Fruit fly (Drosophila melanogaster) whole organism, embryonic: Measurements from ENCODE around the gene CG31445.
A peak's percentile ranks its signal among the peaks of the same experiment; 100 is the strongest.

Experiments used
- Aef1 ChIP-seq: fragments of 200-800 bp; sonication (Bioruptor generic); IDR thresholded peaks from 3 replicates; pipeline ENCODE4 v1.3.6; 2022; ENCODE audit warnings: missing biosample characterization, missing genetic modification characterization
- CG10147 ChIP-seq: fragments of 200-800 bp; sonication (Bioruptor generic); optimal IDR thresholded peaks from 2 replicates; lab custom pipeline; 2019; ENCODE audit warnings: missing biosample characterization, mild to moderate bottlenecking, missing genetic modification characterization, moderate library complexity
- CG10366 ChIP-seq: fragments of 200-800 bp; sonication (Bioruptor generic); IDR thresholded peaks from 2 replicates; pipeline ENCODE4 v1.3.6; 2022; ENCODE audit warnings: missing biosample characterization, missing genetic modification characterization
- CG11093 ChIP-seq: fragments of 200-800 bp; sonication (Bioruptor generic); IDR thresholded peaks from 3 replicates; pipeline ENCODE4 v1.3.6; 2022; ENCODE audit warnings: missing biosample characterization, missing genetic modification characterization
- CG12769 ChIP-seq: fragments of 200-800 bp; sonication (Bioruptor generic); optimal IDR thresholded peaks from 2 replicates; lab custom pipeline; 2019; ENCODE audit warnings: missing biosample characterization, mild to moderate bottlenecking, missing genetic modification characterization, moderate library complexity
- CG12942 ChIP-seq: fragments of 200-800 bp; sonication (Bioruptor generic); optimal IDR thresholded peaks from 3 replicates; lab custom pipeline; 2016; ENCODE audit warnings: missing biosample characterization, missing genetic modification characterization
- CG1602 ChIP-seq: fragments of 200-800 bp; sonication (Bioruptor generic); optimal IDR thresholded peaks from 3 replicates; lab custom pipeline; 2016; ENCODE audit warnings: missing biosample characterization, missing genetic modification characterization
- CG31365 ChIP-seq: fragments of 200-800 bp; sonication (Bioruptor generic); optimal IDR thresholded peaks from 2 replicates; lab custom pipeline; 2018; ENCODE audit warnings: missing biosample characterization, mild to moderate bottlenecking, missing genetic modification characterization
- CG4404 ChIP-seq: fragments of 200-800 bp; sonication (Bioruptor generic); IDR thresholded peaks from 2 replicates; pipeline ENCODE4 v1.3.6; 2022; ENCODE audit warnings: missing biosample characterization, missing genetic modification characterization
- CG5245 ChIP-seq: fragments of 200-800 bp; sonication (Bioruptor generic); optimal IDR thresholded peaks from 3 replicates; lab custom pipeline; 2016; ENCODE audit warnings: missing biosample characterization, missing genetic modification characterization
- CG6689 ChIP-seq: fragments of 200-800 bp; sonication (Bioruptor generic); IDR thresholded peaks from 2 replicates; pipeline ENCODE4 v1.3.6; 2022; ENCODE audit warnings: missing biosample characterization, missing genetic modification characterization
- CG6791 ChIP-seq: fragments of 200-800 bp; sonication (Bioruptor generic); IDR thresholded peaks from 3 replicates; pipeline ENCODE4 v1.3.6; 2022; ENCODE audit warnings: missing biosample characterization, missing genetic modification characterization; ENCODE audit not compliant: partially characterized antibody
- CG7357 ChIP-seq: fragments of 200-800 bp; sonication (Bioruptor generic); IDR thresholded peaks from 3 replicates; pipeline ENCODE4 v1.3.6; 2022; ENCODE audit warnings: missing biosample characterization, missing genetic modification characterization
- CG7556 ChIP-seq: fragments of 200-800 bp; sonication (Bioruptor generic); optimal IDR thresholded peaks from 2 replicates; lab custom pipeline; 2017; ENCODE audit warnings: missing biosample characterization, mild to moderate bottlenecking, missing genetic modification characterization
- CG7745 ChIP-seq: fragments of 200-800 bp; sonication (Bioruptor generic); optimal IDR thresholded peaks from 2 replicates; lab custom pipeline; 2018; ENCODE audit warnings: missing biosample characterization, mild to moderate bottlenecking, missing genetic modification characterization, moderate library complexity
- CG8089 ChIP-seq: fragments of 200-800 bp; sonication (Bioruptor generic); optimal IDR thresholded peaks from 3 replicates; lab custom pipeline; 2016; ENCODE audit warnings: missing biosample characterization, missing genetic modification characterization
- CG8290 ChIP-seq, 3 experiments: fragments of 200-800 bp; sonication (Bioruptor generic); optimal IDR thresholded peaks; 2 replicates each; lab custom pipeline; 2016 to 2019; ENCODE audit warnings: missing biosample characterization in 3 of 3, missing genetic modification characterization in 3 of 3, mild to moderate bottlenecking in 2 of 3, moderate library complexity in 1 of 3
- Chrac-16 ChIP-seq: fragments of 200-800 bp; sonication (Bioruptor generic); optimal IDR thresholded peaks from 3 replicates; lab custom pipeline; 2016; ENCODE audit warnings: missing biosample characterization, missing genetic modification characterization
- D19A ChIP-seq: fragments of 200-800 bp; optimal IDR thresholded peaks from 3 replicates; lab custom pipeline; 2019; ENCODE audit warnings: missing biosample characterization, mild to moderate bottlenecking, missing genetic modification characterization, moderate library complexity
- Ets65A ChIP-seq: fragments of 200-800 bp; sonication (Bioruptor generic); peaks from one replicate; lab custom pipeline; 2016; ENCODE audit warnings: missing biosample characterization, missing genetic modification characterization
- Hr51 ChIP-seq, 2 experiments: fragments of 200-800 bp; sonication (Bioruptor generic); optimal IDR thresholded peaks; 2 replicates in 1 of 2; 3 replicates in 1 of 2; lab custom pipeline; 2016 to 2018; ENCODE audit warnings: missing biosample characterization in 2 of 2, missing genetic modification characterization in 2 of 2, mild to moderate bottlenecking in 1 of 2, moderate library complexity in 1 of 2
- Kr ChIP-seq: fragments of 200-800 bp; sonication (Bioruptor generic); optimal IDR thresholded peaks from 2 replicates; lab custom pipeline; 2017; ENCODE audit warnings: missing biosample characterization, mild to moderate bottlenecking, missing genetic modification characterization
- Med ChIP-seq: fragments of 200-800 bp; sonication (Bioruptor generic); peaks from one replicate; lab custom pipeline; 2016; ENCODE audit warnings: missing biosample characterization, missing genetic modification characterization, mild to moderate bottlenecking, inconsistent platforms, moderate library complexity
- NC2α ChIP-seq: fragments of 200-800 bp; sonication (Bioruptor generic); optimal IDR thresholded peaks from 2 replicates; lab custom pipeline; 2016; ENCODE audit warnings: missing biosample characterization, missing genetic modification characterization
- NK7.1 ChIP-seq: fragments of 200-800 bp; sonication (Bioruptor generic); optimal IDR thresholded peaks from 3 replicates; lab custom pipeline; 2016; ENCODE audit warnings: missing biosample characterization, missing genetic modification characterization
- Nf-YA ChIP-seq: fragments of 200-800 bp; sonication (Bioruptor generic); IDR thresholded peaks from 2 replicates; pipeline ENCODE4 v1.3.6; 2022; ENCODE audit warnings: missing biosample characterization, missing genetic modification characterization
- Optix ChIP-seq: fragments of 200-800 bp; sonication (Bioruptor generic); IDR thresholded peaks from 3 replicates; pipeline ENCODE4 v1.3.6; 2022; ENCODE audit warnings: missing biosample characterization, missing genetic modification characterization
- Sry-β ChIP-seq: fragments of 200-800 bp; sonication (Bioruptor generic); optimal IDR thresholded peaks from 2 replicates; lab custom pipeline; 2018; ENCODE audit warnings: missing biosample characterization, mild to moderate bottlenecking, missing genetic modification characterization, moderate library complexity
- Ssrp ChIP-seq: fragments of 200-800 bp; sonication (Bioruptor generic); optimal IDR thresholded peaks from 2 replicates; lab custom pipeline; 2018; ENCODE audit warnings: missing biosample characterization, mild to moderate bottlenecking, missing genetic modification characterization, moderate library complexity
- al ChIP-seq: fragments of 200-800 bp; sonication (Bioruptor generic); IDR thresholded peaks from 2 replicates; pipeline ENCODE4 v1.3.6; 2022; ENCODE audit warnings: missing biosample characterization, missing genetic modification characterization
- ara ChIP-seq: fragments of 200-800 bp; sonication (Bioruptor generic); IDR thresholded peaks from 2 replicates; pipeline ENCODE4 v1.3.6; 2022; ENCODE audit warnings: missing biosample characterization, missing genetic modification characterization
- bab2 ChIP-seq: fragments of 200-800 bp; sonication (Bioruptor generic); optimal IDR thresholded peaks from 2 replicates; lab custom pipeline; 2016; ENCODE audit warnings: missing biosample characterization, missing genetic modification characterization
- bcd ChIP-seq: fragments of 200-800 bp; sonication (Bioruptor generic); optimal IDR thresholded peaks from 2 replicates; lab custom pipeline; 2017; ENCODE audit warnings: missing biosample characterization, mild to moderate bottlenecking, missing genetic modification characterization
- bowl ChIP-seq: fragments of 200-800 bp; sonication (Bioruptor generic); IDR thresholded peaks from 2 replicates; pipeline ENCODE4 v1.3.6; 2022; ENCODE audit warnings: missing biosample characterization, missing genetic modification characterization
- crol ChIP-seq: fragments of 200-800 bp; sonication (Bioruptor generic); IDR thresholded peaks from 2 replicates; pipeline ENCODE4 v1.3.6; 2022; ENCODE audit warnings: missing biosample characterization, missing genetic modification characterization
- dan ChIP-seq: fragments of 200-800 bp; sonication (Bioruptor generic); IDR thresholded peaks from 2 replicates; pipeline ENCODE4 v1.3.6; 2022; ENCODE audit warnings: missing biosample characterization, missing genetic modification characterization
- ems ChIP-seq: fragments of 200-800 bp; sonication (Bioruptor generic); optimal IDR thresholded peaks from 3 replicates; lab custom pipeline; 2016; ENCODE audit warnings: missing biosample characterization, missing genetic modification characterization
- fd64A ChIP-seq: fragments of 200-800 bp; sonication (Bioruptor generic); optimal IDR thresholded peaks from 3 replicates; lab custom pipeline; 2018; ENCODE audit warnings: missing biosample characterization, mild to moderate bottlenecking, missing genetic modification characterization
- gcm ChIP-seq: fragments of 200-800 bp; sonication (Bioruptor generic); optimal IDR thresholded peaks from 2 replicates; lab custom pipeline; 2019; ENCODE audit warnings: missing biosample characterization, mild to moderate bottlenecking, missing genetic modification characterization, moderate library complexity
- kah ChIP-seq: fragments of 200-800 bp; sonication (Bioruptor generic); optimal IDR thresholded peaks from 2 replicates; lab custom pipeline; 2018; ENCODE audit warnings: missing biosample characterization, mild to moderate bottlenecking, missing genetic modification characterization
- kay ChIP-seq: fragments of 200-800 bp; sonication (Bioruptor generic); optimal IDR thresholded peaks from 2 replicates; lab custom pipeline; 2016; ENCODE audit warnings: missing biosample characterization, missing genetic modification characterization
- klu ChIP-seq: fragments of 200-800 bp; sonication (Bioruptor generic); IDR thresholded peaks from 2 replicates; pipeline ENCODE4 v1.3.6; 2022; ENCODE audit warnings: missing biosample characterization, missing genetic modification characterization
- knrl ChIP-seq: fragments of 200-800 bp; sonication (Bioruptor generic); IDR thresholded peaks from 3 replicates; pipeline ENCODE4 v1.3.6; 2022; ENCODE audit warnings: missing biosample characterization, missing genetic modification characterization; ENCODE audit not compliant: partially characterized antibody
- mam ChIP-seq: fragments of 200-800 bp; sonication (Bioruptor generic); optimal IDR thresholded peaks from 3 replicates; lab custom pipeline; 2016; ENCODE audit warnings: missing biosample characterization, missing genetic modification characterization
- nerfin-1 ChIP-seq: fragments of 200-800 bp; sonication (Bioruptor generic); optimal IDR thresholded peaks from 3 replicates; lab custom pipeline; 2019; ENCODE audit warnings: missing biosample characterization, mild to moderate bottlenecking, missing genetic modification characterization, moderate library complexity
- odd ChIP-seq: fragments of 200-800 bp; sonication (Bioruptor generic); optimal IDR thresholded peaks from 2 replicates; lab custom pipeline; 2017; ENCODE audit warnings: missing biosample characterization, mild to moderate bottlenecking, missing genetic modification characterization
- pan ChIP-seq, 4 experiments: fragments of >200 bp in 3 of 4; fragments of 200-800 bp in 1 of 4; sonication (Bioruptor generic) in 1 of 4; optimal IDR thresholded peaks in 3 of 4; IDR thresholded peaks in 1 of 4; 2 replicates each; pipeline versions ENCODE4 v1.3.6 to Lab custom; 2017 to 2022; ENCODE audit warnings: missing biosample characterization in 2 of 4, missing genetic modification characterization in 2 of 4, mixed read lengths in 1 of 4
- pita ChIP-seq: fragments of 200-800 bp; sonication (Bioruptor generic); optimal IDR thresholded peaks from 2 replicates; lab custom pipeline; 2017; ENCODE audit warnings: missing biosample characterization, mild to moderate bottlenecking, missing genetic modification characterization
- sens ChIP-seq: fragments of 200-800 bp; sonication (Bioruptor generic); peaks from one replicate; lab custom pipeline; 2016; ENCODE audit warnings: missing biosample characterization, missing genetic modification characterization
- sug ChIP-seq: fragments of 200-800 bp; optimal IDR thresholded peaks from 2 replicates; lab custom pipeline; 2019; ENCODE audit warnings: missing biosample characterization, mild to moderate bottlenecking, missing genetic modification characterization, moderate library complexity
- yki ChIP-seq: fragments of >200 bp; optimal IDR thresholded peaks from 3 replicates; lab custom pipeline; 2018

Gene CG31445

DNA sequence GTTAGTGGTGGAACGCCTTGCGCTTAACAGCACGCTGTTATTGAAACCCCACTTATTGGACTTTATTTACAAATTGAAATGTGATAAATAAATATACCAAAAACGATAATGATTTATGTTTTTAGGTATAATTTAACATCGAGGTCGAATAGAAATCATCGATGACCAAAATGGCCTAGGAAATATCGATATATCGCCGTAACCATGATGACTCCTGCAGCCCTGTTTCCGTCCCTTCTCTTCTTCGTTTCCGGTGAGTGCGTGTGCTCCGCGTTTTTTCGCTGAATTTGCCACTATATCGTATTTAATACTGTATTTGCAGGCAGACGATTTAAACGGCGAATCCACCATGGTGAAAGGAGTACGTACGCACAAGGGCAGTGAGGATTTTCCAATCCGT is 24.7 kb downstream of the CG31445 start, which contains the start of gene eEF1gamma (continued):
- TF ChIP-seq CG1602 (peak; percentile 75), CG7745 (tag; lab: Kevin White, UChicago) (peak; percentile 71), Med (peak; percentile 100), sug (tag; lab: Kevin White, UChicago) (peak; percentile 93), klu (peak; percentile 74; the same call in 1 of the 2 replicates), CG8290 (GFP tag; optimal IDR thresholded peaks at IDR 0.05; lab: Kevin White, UChicago) (peak; percentile 97), CG8290 (tag; optimal IDR thresholded peaks at IDR 0.05; lab: Kevin White, UChicago) (peak; percentile 97), D19A (tag; lab: Kevin White, UChicago) (peak; percentile 70), kay (peak; percentile 84), bcd (GFP tag; lab: Kevin White, UChicago) (peak; percentile 98), pita (GFP tag; lab: Kevin White, UChicago) (no peak), Chrac-16 (GFP tag; lab: Kevin White, UChicago) (peak; percentile 80), Ets65A (GFP tag; lab: Kevin White, UChicago) (peak; percentile 99), CG10147 (peak; percentile 93), CG11093 (GFP tag; lab: Robert Waterston, UW) (peak; percentile 53; the same call in 1 of the 3 replicates), bowl (GFP tag; lab: Robert Waterston, UW) (peak; percentile 88), Hr51 (GFP tag; optimal IDR thresholded peaks at IDR 0.05; lab: Kevin White, UChicago) (peak; percentile 90 to 95), CG12769 (peak; percentile 90), dan (GFP tag; lab: Robert Waterston, UW) (no peak), pan (optimal IDR thresholded peaks at IDR 0.05; lab: Kevin White, UChicago) (no peak), pan (GFP tag; optimal IDR thresholded peaks at IDR 0.05 in 1 of 2, IDR thresholded peaks at IDR 0.05 in 1 of 2) (peak in 1 of 2 experiments; percentile 94), nerfin-1 (tag; lab: Kevin White, UChicago) (peak; percentile 93), Sry-β (GFP tag; lab: Kevin White, UChicago) (peak; percentile 67), CG7556 (GFP tag; lab: Kevin White, UChicago) (peak; percentile 81), Nf-YA (GFP tag; lab: Robert Waterston, UW) (peak; percentile 93), CG4404 (GFP tag; lab: Robert Waterston, UW) (peak; percentile 74), CG12942 (GFP tag; lab: Kevin White, UChicago) (peak; percentile 86), kah (GFP tag; lab: Kevin White, UChicago) (peak; percentile 91), CG7357 (GFP tag; lab: Robert Waterston, UW) (peak; percentile 56; the same call in 2 of the 3 replicates), CG10366 (GFP tag; lab: Robert Waterston, UW) (peak; percentile 92), fd64A (peak; percentile 97), crol (GFP tag; lab: Robert Waterston, UW) (peak; percentile 84), CG8089 (GFP tag; lab: Kevin White, UChicago) (peak; percentile 97), knrl (GFP tag; lab: Robert Waterston, UW) (peak; percentile 94), mam (GFP tag; lab: Kevin White, UChicago) (peak; percentile 88), CG31365 (tag; lab: Kevin White, UChicago) (peak; percentile 90), al (GFP tag; lab: Robert Waterston, UW) (peak; percentile 91), CG6689 (peak; percentile 92), odd (peak; percentile 97), gcm (GFP tag; lab: Kevin White, UChicago) (peak; percentile 95), bab2 (GFP tag; lab: Kevin White, UChicago) (peak; percentile 85), sens (peak; percentile 99), NC2α (GFP tag; lab: Kevin White, UChicago) (peak; percentile 93), yki (no peak), Optix (GFP tag; lab: Robert Waterston, UW) (peak; percentile 94), CG5245 (peak; percentile 87), Kr (GFP tag; lab: Kevin White, UChicago) (peak; percentile 77), CG6791 (GFP tag; lab: Robert Waterston, UW) (peak; percentile 96), Ssrp (peak; percentile 81), ara (GFP tag; lab: Robert Waterston, UW) (peak; percentile 90), Aef1 (GFP tag; lab: Robert Waterston, UW) (peak; percentile 83), NK7.1 (GFP tag; lab: Kevin White, UChicago) (peak; percentile 97), ems (GFP tag; lab: Kevin White, UChicago) (peak; percentile 90)
